Worm (Caenorhabditis elegans) whole organism, early embryonic: ENCODE measurements around the gene M04B2.7.

Source experiments
- B0310.2 ChIP-seq: sonication (generic microtip); optimal IDR thresholded peaks from 2 replicates; lab custom pipeline; 2016; ENCODE audit warnings: mild to moderate bottlenecking, missing genetic modification characterization, missing compliant biosample characterization
- F13C5.2 ChIP-seq: sonication (generic microtip); optimal IDR thresholded peaks from 2 replicates; lab custom pipeline; 2017; ENCODE audit warnings: mild to moderate bottlenecking, missing genetic modification characterization, inconsistent platforms, missing compliant biosample characterization
- aly-1 ChIP-seq: sonication (generic microtip); optimal IDR thresholded peaks from 2 replicates; lab custom pipeline; 2016; ENCODE audit warnings: missing genetic modification characterization, missing compliant biosample characterization
- ama-1 ChIP-seq: fragments of 150-350 bp; optimal IDR thresholded peaks from 2 replicates; lab custom pipeline; 2014
- ceh-13 ChIP-seq: fragments of 200-800 bp; sonication (Bioruptor generic); optimal IDR thresholded peaks from 2 replicates; lab custom pipeline; 2018; ENCODE audit warnings: mild to moderate bottlenecking, missing genetic modification characterization, missing compliant biosample characterization
- ceh-36 ChIP-seq: sonication (generic microtip); optimal IDR thresholded peaks from 2 replicates; lab custom pipeline; 2016; ENCODE audit warnings: missing genetic modification characterization, inconsistent platforms, missing compliant biosample characterization
- ets-7 ChIP-seq: sonication (generic microtip); optimal IDR thresholded peaks from 2 replicates; lab custom pipeline; 2016; ENCODE audit warnings: missing genotype, missing genetic modification characterization, missing compliant biosample characterization
- flt-1 ChIP-seq: fragments of 200-800 bp; sonication (Bioruptor generic); IDR thresholded peaks from 2 replicates; pipeline ENCODE4 v1.3.6; 2022; ENCODE audit warnings: missing genetic modification characterization, missing compliant biosample characterization
- hmbx-1 ChIP-seq: sonication (generic microtip); optimal IDR thresholded peaks from 2 replicates; lab custom pipeline; 2016; ENCODE audit warnings: mild to moderate bottlenecking, missing genetic modification characterization, missing compliant biosample characterization
- hmg-4 ChIP-seq: fragments of 200-800 bp; sonication (Bioruptor generic); optimal IDR thresholded peaks from 2 replicates; lab custom pipeline; 2018; ENCODE audit warnings: mild to moderate bottlenecking, missing genetic modification characterization, missing compliant biosample characterization
- hnd-1 ChIP-seq: sonication (generic microtip); optimal IDR thresholded peaks from 2 replicates; lab custom pipeline; 2016; ENCODE audit warnings: missing genetic modification characterization, missing compliant biosample characterization
- pes-1 ChIP-seq: fragments of 200-800 bp; sonication (Bioruptor generic); IDR thresholded peaks from 2 replicates; pipeline ENCODE4 v1.3.6; 2022; ENCODE audit warnings: missing genetic modification reagents, missing genetic modification characterization, missing compliant biosample characterization
- scrt-1 ChIP-seq: fragments of 200-800 bp; sonication (Bioruptor generic); IDR thresholded peaks from 2 replicates; pipeline ENCODE4 v1.3.6; 2022; ENCODE audit warnings: missing genetic modification characterization, missing compliant biosample characterization
- sea-1 ChIP-seq: fragments of 200-800 bp; sonication (Bioruptor generic); conservative IDR thresholded peaks from 2 replicates; pipeline ENCODE4 v1.3.6; 2022; ENCODE audit warnings: missing genetic modification characterization, missing compliant biosample characterization
- tbx-11 ChIP-seq: fragments of 200-800 bp; sonication (Bioruptor generic); IDR thresholded peaks from 2 replicates; pipeline ENCODE4 v1.3.6; 2022; ENCODE audit warnings: missing genetic modification characterization, missing compliant biosample characterization
- tbx-37 ChIP-seq: fragments of 200-800 bp; sonication (Bioruptor generic); conservative IDR thresholded peaks from 2 replicates; pipeline ENCODE4 v1.3.6; 2022; ENCODE audit warnings: missing genetic modification reagents, missing genetic modification characterization, missing compliant biosample characterization
- tra-4 ChIP-seq: sonication (generic microtip); optimal IDR thresholded peaks from 2 replicates; lab custom pipeline; 2017; ENCODE audit warnings: missing genetic modification characterization, missing compliant biosample characterization

Gene M04B2.7

DNA sequence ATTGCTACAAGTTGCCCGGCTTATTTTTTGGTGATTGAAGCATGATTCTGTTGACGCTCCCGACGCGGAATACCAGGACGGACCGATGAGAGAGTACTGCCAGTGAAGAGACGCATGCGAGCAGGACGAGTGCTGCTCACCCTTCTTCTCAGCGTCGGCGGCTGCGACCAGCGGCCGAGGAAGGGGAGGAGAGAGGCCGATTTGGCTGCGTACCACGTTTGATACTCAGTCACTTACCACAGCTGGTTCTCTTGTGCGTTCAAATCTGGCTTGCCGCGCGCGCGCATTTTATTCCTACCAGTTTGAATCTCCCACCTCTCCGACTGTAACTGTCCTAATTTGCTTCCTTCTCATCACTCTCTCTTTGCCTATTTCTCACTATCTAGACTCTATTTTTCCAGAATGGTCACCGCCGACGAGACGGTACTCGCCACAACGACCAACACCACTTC is 24.3 kb downstream of the M04B2.7 start, which contains the start of gene mep-1:
mep-1 (plus strand) TSS at position 402 of the 452 bp plus-strand sequence.
- TF ChIP-seq scrt-1 (GFP tag; lab: Robert Waterston, UW) (no peak), pes-1 (GFP tag; lab: Robert Waterston, UW) (peak; percentile 58)

DNA sequence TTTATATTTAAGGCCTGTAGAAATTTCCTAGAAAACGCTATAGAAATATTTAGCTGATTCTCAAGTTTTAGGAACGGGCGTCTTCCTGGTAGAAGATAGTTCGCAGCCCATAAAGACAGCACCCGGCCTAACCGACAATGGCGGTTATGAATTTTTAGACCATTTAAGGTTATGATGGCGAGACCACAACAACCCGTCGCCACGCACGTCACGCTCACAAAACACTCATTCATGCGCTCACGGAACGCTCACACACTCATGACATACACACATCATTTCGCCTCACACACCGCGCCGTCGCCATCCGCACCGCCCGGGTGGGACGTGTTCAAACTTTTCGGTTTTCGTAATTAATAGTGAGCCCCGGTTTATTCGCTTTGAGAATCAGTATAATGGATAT is 24.9 kb downstream of the M04B2.7 start:
- TF ChIP-seq ceh-13 (GFP tag; lab: Kevin White, UChicago) = no peak
- no peak for TF ChIP-seq aly-1 (tag; lab: Kevin White, UChicago)
- TF ChIP-seq hmg-4 = no peak
- TF ChIP-seq F13C5.2 = no peak
- no peak for TF ChIP-seq ceh-36 (tag; lab: Kevin White, UChicago)
- no peak for TF ChIP-seq scrt-1 (GFP tag; lab: Robert Waterston, UW)

DNA sequence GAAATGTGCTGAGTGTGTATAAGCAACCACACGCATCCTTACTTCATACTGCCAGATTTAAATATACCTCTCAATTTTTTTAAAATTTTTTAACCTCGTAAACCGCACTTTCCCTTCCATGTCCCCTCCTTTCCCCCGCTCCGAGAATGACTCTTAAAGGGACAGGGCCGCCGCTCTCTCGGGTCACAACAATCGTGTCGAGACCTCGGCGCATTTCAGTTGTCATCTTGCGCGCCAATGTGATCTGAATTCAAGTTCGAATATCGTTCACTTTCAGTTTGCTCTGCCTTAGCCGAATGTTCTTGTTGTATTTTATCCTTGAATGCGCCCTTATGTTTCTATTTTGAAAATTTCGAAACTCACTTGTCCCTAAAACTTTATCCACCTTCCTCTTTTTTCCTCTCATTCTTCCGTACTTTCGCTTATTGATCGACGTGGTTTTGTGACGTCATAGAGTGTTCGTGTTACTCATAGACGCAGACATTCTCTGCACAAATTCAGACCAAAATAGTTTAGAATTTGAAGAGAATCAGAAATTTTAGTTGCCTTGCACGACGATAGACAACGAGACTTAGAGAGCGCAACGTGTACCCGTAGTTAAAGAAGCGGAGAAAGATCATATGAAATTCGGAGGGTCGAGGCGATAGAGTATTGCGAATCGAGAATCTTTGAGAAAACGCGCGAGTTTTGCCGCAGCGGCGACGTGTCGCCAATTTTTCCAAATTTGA is 26.2 kb downstream of the M04B2.7 start:
- TF ChIP-seq ets-7 (tag; lab: Kevin White, UChicago) = no peak
- TF ChIP-seq ama-1 (lab: Kevin White, UChicago) = peak; percentile 12

DNA sequence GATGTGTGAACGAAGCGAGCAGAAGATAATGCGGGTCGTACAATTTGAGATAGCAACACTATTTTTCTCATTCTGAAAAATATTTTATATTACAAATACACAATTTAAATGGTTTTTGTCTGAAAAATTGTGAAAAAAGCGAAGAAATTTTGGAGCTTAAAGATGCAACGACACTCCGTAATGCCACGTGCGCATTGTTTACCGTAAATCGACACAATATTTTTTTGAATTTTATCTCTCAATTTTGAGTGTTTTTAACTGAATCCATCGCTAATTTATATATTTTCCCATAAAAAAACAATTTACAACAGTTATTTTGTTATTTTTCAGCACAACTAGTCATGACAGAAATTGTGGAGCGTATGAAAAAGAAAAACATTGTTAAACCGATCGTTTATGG is 27.6 kb downstream of the M04B2.7 start, which contains the start of the genes M04B2.4 and gfl-1:
M04B2.4 (minus strand) TSS at position 72 of the 400 bp plus-strand sequence.
gfl-1 (plus strand) TSS at position 331 of the 400 bp plus-strand sequence.
- TF ChIP-seq hmbx-1 (tag; lab: Kevin White, UChicago) = no peak
- no peak for TF ChIP-seq hnd-1
- TF ChIP-seq pes-1 (GFP tag; lab: Robert Waterston, UW) = no peak
- TF ChIP-seq tra-4 = no peak
- no peak for TF ChIP-seq sea-1 (GFP tag; lab: Robert Waterston, UW)
- no peak for TF ChIP-seq scrt-1 (GFP tag; lab: Robert Waterston, UW)

DNA sequence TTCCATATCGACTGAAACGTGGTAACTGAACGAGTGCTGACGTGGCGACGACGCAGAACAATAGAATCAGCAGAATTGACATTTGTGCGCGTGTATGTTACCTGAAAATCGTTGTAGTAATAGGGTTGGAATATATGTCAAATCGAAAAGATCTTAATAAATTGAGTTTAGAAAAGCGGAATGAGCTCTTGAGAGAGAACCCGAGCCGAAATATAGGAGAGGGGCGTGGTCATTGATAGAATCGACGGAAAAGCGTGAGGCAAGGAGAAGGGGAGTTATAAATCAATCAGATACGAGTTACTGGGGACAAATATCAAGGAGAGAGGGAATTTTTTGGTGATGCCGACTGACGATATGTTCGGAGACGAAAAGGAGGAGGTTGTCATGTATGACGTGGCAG is 37.9 kb downstream of the M04B2.7 start, which contains the start of gene M04B2.6:
M04B2.6 (minus strand) TSS at position 101 of the 400 bp plus-strand sequence.
- no peak for TF ChIP-seq F13C5.2
- no peak for TF ChIP-seq flt-1 (GFP tag; lab: Robert Waterston, UW)
- no peak for TF ChIP-seq ceh-13 (GFP tag; lab: Kevin White, UChicago)

DNA sequence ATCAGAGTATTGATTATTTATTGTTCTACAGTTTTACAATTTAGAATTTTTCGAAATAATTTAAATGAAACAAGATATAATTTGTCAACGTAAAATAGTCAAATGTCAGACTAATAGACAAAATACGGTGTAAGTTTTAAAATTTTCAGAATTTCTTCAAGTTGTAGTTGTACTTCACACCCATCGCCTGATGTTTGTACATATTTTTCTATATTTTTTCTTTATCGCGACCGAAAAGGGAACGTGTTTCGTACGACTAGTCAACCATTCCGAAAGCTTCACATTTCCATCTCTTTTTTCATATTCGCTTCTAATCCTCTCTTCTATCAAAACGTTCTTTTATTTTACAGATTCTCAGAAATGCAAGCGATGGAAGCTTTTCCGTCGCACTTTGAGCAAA is 44.2 kb downstream of the M04B2.7 start, which contains the start of gene twk-25:
twk-25 (plus strand) TSS at position 301 of the 400 bp plus-strand sequence.
- TF ChIP-seq sea-1 (GFP tag; lab: Robert Waterston, UW) = no peak
- no peak for TF ChIP-seq ceh-36 (tag; lab: Kevin White, UChicago)
- no peak for TF ChIP-seq ets-7 (tag; lab: Kevin White, UChicago)
- TF ChIP-seq hmbx-1 (tag; lab: Kevin White, UChicago) = no peak
- TF ChIP-seq ama-1 (lab: Kevin White, UChicago) = no peak
- TF ChIP-seq ceh-13 (GFP tag; lab: Kevin White, UChicago) = no peak
- TF ChIP-seq tbx-37 (GFP tag; lab: Robert Waterston, UW) = no peak
- no peak for TF ChIP-seq tra-4
- TF ChIP-seq tbx-11 (GFP tag; lab: Robert Waterston, UW) = no peak
- TF ChIP-seq B0310.2 = no peak
- TF ChIP-seq hmg-4 = no peak
- no peak for TF ChIP-seq flt-1 (GFP tag; lab: Robert Waterston, UW)
- no peak for TF ChIP-seq aly-1 (tag; lab: Kevin White, UChicago)
- TF ChIP-seq hnd-1 = no peak
- TF ChIP-seq F13C5.2 = no peak

DNA sequence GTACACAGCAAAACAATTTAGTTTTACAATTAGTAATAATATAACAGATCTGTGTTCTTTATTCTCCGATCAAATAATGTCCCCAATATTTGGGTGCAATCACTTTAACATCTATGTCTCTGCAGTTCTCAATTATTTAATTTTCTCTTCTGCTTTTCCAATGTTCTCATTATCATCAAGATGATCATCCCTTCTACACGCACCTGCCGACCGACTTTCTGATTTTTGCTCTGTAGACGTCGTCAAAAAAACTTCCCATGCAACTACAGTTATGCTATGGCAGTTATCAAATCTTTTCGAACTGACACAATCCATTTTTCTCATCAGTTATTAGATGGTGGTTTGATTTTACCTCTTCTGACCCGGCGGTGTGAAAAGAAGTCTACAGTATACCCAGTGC is 44.9 kb downstream of the M04B2.7 start:
- TF ChIP-seq F13C5.2 = no peak
- TF ChIP-seq ama-1 (lab: Kevin White, UChicago) = no peak
- TF ChIP-seq sea-1 (GFP tag; lab: Robert Waterston, UW) = no peak
- no peak for TF ChIP-seq flt-1 (GFP tag; lab: Robert Waterston, UW)
- no peak for TF ChIP-seq scrt-1 (GFP tag; lab: Robert Waterston, UW)
- TF ChIP-seq B0310.2 = no peak
- no peak for TF ChIP-seq hmg-4
- TF ChIP-seq tra-4 = no peak
- TF ChIP-seq hnd-1 = no peak
- no peak for TF ChIP-seq ceh-13 (GFP tag; lab: Kevin White, UChicago)
- TF ChIP-seq ets-7 (tag; lab: Kevin White, UChicago) = no peak
- no peak for TF ChIP-seq aly-1 (tag; lab: Kevin White, UChicago)
- TF ChIP-seq hmbx-1 (tag; lab: Kevin White, UChicago) = no peak
- TF ChIP-seq tbx-11 (GFP tag; lab: Robert Waterston, UW) = no peak
- no peak for TF ChIP-seq ceh-36 (tag; lab: Kevin White, UChicago)
- TF ChIP-seq tbx-37 (GFP tag; lab: Robert Waterston, UW) = no peak
- TF ChIP-seq pes-1 (GFP tag; lab: Robert Waterston, UW) = no peak

DNA sequence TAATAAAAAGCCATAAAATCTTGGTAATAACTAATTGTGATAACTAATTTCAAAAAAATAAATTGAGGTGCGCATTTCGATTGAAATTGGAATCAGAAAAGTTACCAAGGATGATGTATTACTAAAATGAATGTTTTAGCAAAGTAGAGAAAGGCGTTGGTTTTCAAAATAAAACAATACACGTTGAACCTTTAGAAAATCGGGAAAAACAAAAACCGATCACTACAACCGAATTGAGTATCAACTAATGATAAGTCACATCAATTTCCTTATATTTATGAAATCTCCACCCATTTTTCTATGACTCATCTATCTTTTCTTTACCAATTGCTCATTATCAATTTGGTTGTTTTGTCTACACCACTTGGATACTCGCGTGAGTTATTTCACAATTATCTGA is 48.1 kb downstream of the M04B2.7 start, which contains the start of gene H21P03.10:
H21P03.10 (plus strand) TSS at position 301 of the 400 bp plus-strand sequence.
- TF ChIP-seq F13C5.2 (no peak), tbx-11 (GFP tag; lab: Robert Waterston, UW) (no peak), hmg-4 (no peak), ceh-36 (tag; lab: Kevin White, UChicago) (no peak), flt-1 (GFP tag; lab: Robert Waterston, UW) (no peak), tbx-37 (GFP tag; lab: Robert Waterston, UW) (no peak), ama-1 (lab: Kevin White, UChicago) (no peak), sea-1 (GFP tag; lab: Robert Waterston, UW) (no peak), tra-4 (no peak), ceh-13 (GFP tag; lab: Kevin White, UChicago) (no peak), scrt-1 (GFP tag; lab: Robert Waterston, UW) (no peak)
